Fruit fly (Drosophila melanogaster) whole organism, wandering third instar larva: Measurements from ENCODE around the gene CG15414.

Source experiments
- Abd-B ChIP-seq: fragments of >200 bp; optimal IDR thresholded peaks from 2 replicates; lab custom pipeline; 2017; ENCODE audit warnings: missing biosample characterization, missing genetic modification characterization
- CG32264 ChIP-seq: fragments of 200-800 bp; sonication (Bioruptor generic); optimal IDR thresholded peaks from 2 replicates; lab custom pipeline; 2016; ENCODE audit warnings: missing biosample characterization, missing genetic modification characterization
- CrebA ChIP-seq: fragments of 200-800 bp; sonication (Bioruptor generic); optimal IDR thresholded peaks from 2 replicates; lab custom pipeline; 2016; ENCODE audit warnings: missing biosample characterization, mild to moderate bottlenecking, missing genetic modification characterization, borderline replicate concordance
- Dfd ChIP-seq: fragments of >200 bp; optimal IDR thresholded peaks from 2 replicates; lab custom pipeline; 2017; ENCODE audit warnings: missing biosample characterization, missing genetic modification characterization
- Dif ChIP-seq: fragments of 200-275, 200-300 bp; sonication (Bioruptor generic); optimal IDR thresholded peaks from 2 replicates; lab custom pipeline; 2018; ENCODE audit warnings: missing biosample characterization, missing genetic modification characterization; ENCODE audit not compliant: partially characterized antibody
- GATAd ChIP-seq: sonication (Bioruptor generic); optimal IDR thresholded peaks from 2 replicates; lab custom pipeline; 2016; ENCODE audit warnings: missing biosample characterization, missing genetic modification characterization
- Hnf4 ChIP-seq: fragments of 200-800 bp; sonication (Bioruptor generic); optimal IDR thresholded peaks from 2 replicates; lab custom pipeline; 2016; ENCODE audit warnings: missing biosample characterization, mild to moderate bottlenecking, missing genetic modification characterization
- Hr78 ChIP-seq: fragments of >200 bp; optimal IDR thresholded peaks from 2 replicates; lab custom pipeline; 2017; ENCODE audit warnings: missing biosample characterization, missing genetic modification characterization
- Hr83 ChIP-seq: fragments of 200-300 bp; sonication (Bioruptor generic); optimal IDR thresholded peaks from 2 replicates; lab custom pipeline; 2016; ENCODE audit warnings: missing biosample characterization, mild to moderate bottlenecking, missing genetic modification characterization, moderate library complexity; ENCODE audit not compliant: poor library complexity, severe bottlenecking
- Jra ChIP-seq: sonication (Bioruptor generic); optimal IDR thresholded peaks from 2 replicates; lab custom pipeline; 2016; ENCODE audit warnings: missing biosample characterization, missing genetic modification characterization
- Mio ChIP-seq: sonication (Bioruptor generic); optimal IDR thresholded peaks from 2 replicates; lab custom pipeline; 2016; ENCODE audit warnings: missing biosample characterization, missing genetic modification characterization
- Myc ChIP-seq: fragments of >200 bp; optimal IDR thresholded peaks from 2 replicates; lab custom pipeline; 2017
- OdsH ChIP-seq: fragments of 200-800 bp; sonication (Bioruptor generic); optimal IDR thresholded peaks from 2 replicates; lab custom pipeline; 2016; ENCODE audit warnings: missing biosample characterization, mild to moderate bottlenecking, missing genetic modification characterization
- Rel ChIP-seq, 2 experiments: fragments of 200-800 bp; sonication (Bioruptor generic) in 1 of 2; optimal IDR thresholded peaks; 2 replicates in 1 of 2; 3 replicates in 1 of 2; lab custom pipeline; 2016 to 2019; ENCODE audit warnings: mild to moderate bottlenecking in 2 of 2, missing biosample characterization in 2 of 2, missing genetic modification characterization in 2 of 2, moderate library complexity in 1 of 2
- Sp1 ChIP-seq: fragments of 200-800 bp; sonication (Bioruptor generic); optimal IDR thresholded peaks from 3 replicates; lab custom pipeline; 2019; ENCODE audit warnings: missing biosample characterization, mild to moderate bottlenecking, missing genetic modification characterization, moderate library complexity
- Vsx2 ChIP-seq: fragments of 200-300, 225-300 bp; sonication (Bioruptor generic); optimal IDR thresholded peaks from 2 replicates; lab custom pipeline; 2018; ENCODE audit warnings: missing biosample characterization, missing genetic modification characterization; ENCODE audit not compliant: partially characterized antibody
- br ChIP-seq: fragments of 200-800 bp; sonication (Bioruptor generic); optimal IDR thresholded peaks from 2 replicates; lab custom pipeline; 2016; ENCODE audit warnings: missing biosample characterization, missing genetic modification characterization
- brk ChIP-seq: fragments of 200-800 bp; sonication (Bioruptor generic); optimal IDR thresholded peaks from 2 replicates; lab custom pipeline; 2016; ENCODE audit warnings: missing biosample characterization, mild to moderate bottlenecking, missing genetic modification characterization
- dl ChIP-seq, 2 experiments: fragments of 175-275, 200-275 bp in 1 of 2; fragments of 200-275 bp in 1 of 2; sonication (Bioruptor generic); optimal IDR thresholded peaks; lab custom pipeline; 2018; ENCODE audit warnings: mild to moderate bottlenecking in 2 of 2, missing biosample characterization in 2 of 2, missing genetic modification characterization in 2 of 2, moderate library complexity in 2 of 2; ENCODE audit not compliant: partially characterized antibody in 2 of 2, insufficient read depth in 1 of 2
- dmrt93B ChIP-seq: fragments of 200-800 bp; sonication (Bioruptor generic); optimal IDR thresholded peaks from 2 replicates; lab custom pipeline; 2018; ENCODE audit warnings: missing biosample characterization, mild to moderate bottlenecking, missing genetic modification characterization
- dsf ChIP-seq: sonication (Bioruptor generic); optimal IDR thresholded peaks from 2 replicates; lab custom pipeline; 2016; ENCODE audit warnings: missing biosample characterization, missing genetic modification characterization, borderline replicate concordance
- ey ChIP-seq: fragments of 200-800 bp; sonication (Bioruptor generic); optimal IDR thresholded peaks from 2 replicates; lab custom pipeline; 2016; ENCODE audit warnings: missing biosample characterization, missing genetic modification characterization
- fru ChIP-seq: fragments of 200-800 bp; sonication (Bioruptor generic); optimal IDR thresholded peaks from 3 replicates; lab custom pipeline; 2016; ENCODE audit warnings: missing biosample characterization, mild to moderate bottlenecking, missing genetic modification characterization
- h ChIP-seq: fragments of 200-800 bp; sonication (Bioruptor generic); optimal IDR thresholded peaks from 3 replicates; lab custom pipeline; 2016; ENCODE audit warnings: missing biosample characterization, mild to moderate bottlenecking, missing genetic modification characterization
- jim ChIP-seq: fragments of 175-275, 200-325 bp; sonication (Bioruptor generic); optimal IDR thresholded peaks from 2 replicates; lab custom pipeline; 2016; ENCODE audit warnings: missing biosample characterization, mild to moderate bottlenecking, missing genetic modification characterization
- lola ChIP-seq: fragments of >200 bp; optimal IDR thresholded peaks from 2 replicates; lab custom pipeline; 2017; ENCODE audit warnings: missing biosample characterization, missing genetic modification characterization
- pan ChIP-seq: fragments of >200 bp; optimal IDR thresholded peaks from 2 replicates; lab custom pipeline; 2017
- psq ChIP-seq: fragments of 200-800 bp; sonication (Bioruptor generic); optimal IDR thresholded peaks from 3 replicates; lab custom pipeline; 2017; ENCODE audit warnings: missing biosample characterization, mild to moderate bottlenecking, missing genetic modification characterization, moderate library complexity
- rgr ChIP-seq: fragments of 200-800 bp; sonication (Bioruptor generic); optimal IDR thresholded peaks from 3 replicates; lab custom pipeline; 2016; ENCODE audit warnings: missing biosample characterization, mild to moderate bottlenecking, missing genetic modification characterization
- sage ChIP-seq: fragments of 200-800 bp; sonication (Bioruptor generic); optimal IDR thresholded peaks from 2 replicates; lab custom pipeline; 2016; ENCODE audit warnings: missing biosample characterization, mild to moderate bottlenecking, missing genetic modification characterization
- sv ChIP-seq: fragments of 200-800 bp; sonication (Bioruptor generic); optimal IDR thresholded peaks from 3 replicates; lab custom pipeline; 2016; ENCODE audit warnings: missing biosample characterization, missing genetic modification characterization
- usp ChIP-seq: fragments of >200 bp; optimal IDR thresholded peaks from 2 replicates; lab custom pipeline; 2017; ENCODE audit warnings: missing biosample characterization, missing genetic modification characterization
- woc ChIP-seq: sonication (Bioruptor generic); optimal IDR thresholded peaks from 2 replicates; lab custom pipeline; 2016; ENCODE audit warnings: missing biosample characterization, mild to moderate bottlenecking, missing genetic modification characterization

The CG15414 gene

dm6 chr2L:3493475-3493874, 2.6 kb upstream of the CG15414 start:
- TF ChIP-seq dl (GFP tag; optimal IDR thresholded peaks at IDR 0.05; lab: Kevin White, UChicago; ENCODE audit: insufficient read depth in 1 of 2, partially characterized antibody in 2 of 2): no peak
- TF ChIP-seq lola: no peak
- no peak for TF ChIP-seq GATAd (GFP tag; lab: Kevin White, UChicago)
- no peak for TF ChIP-seq OdsH (GFP tag; lab: Kevin White, UChicago)
- TF ChIP-seq Hr78 (GFP tag; lab: Kevin White, UChicago): no peak
- no peak for TF ChIP-seq Mio (GFP tag; lab: Kevin White, UChicago)
- no peak for TF ChIP-seq usp (GFP tag; lab: Kevin White, UChicago)
- no peak for TF ChIP-seq br
- TF ChIP-seq h (GFP tag; lab: Kevin White, UChicago): no peak
- no peak for TF ChIP-seq ey (GFP tag; lab: Kevin White, UChicago)
- TF ChIP-seq brk (GFP tag; lab: Kevin White, UChicago): no peak
- no peak for TF ChIP-seq rgr (GFP tag; lab: Kevin White, UChicago)
- TF ChIP-seq Hr83 (GFP tag; lab: Kevin White, UChicago): no peak
- no peak for TF ChIP-seq Myc (lab: Kevin White, UChicago)

dm6 chr2L:3485506-3485905, 5.4 kb downstream of the CG15414 start:
- no peak for TF ChIP-seq Jra (GFP tag; lab: Kevin White, UChicago)
- no peak for TF ChIP-seq Vsx2 (GFP tag; lab: Kevin White, UChicago)
- no peak for TF ChIP-seq lola
- TF ChIP-seq sage (GFP tag; lab: Kevin White, UChicago): no peak
- TF ChIP-seq dmrt93B (GFP tag; lab: Kevin White, UChicago): no peak
- TF ChIP-seq Abd-B: no peak
- TF ChIP-seq Dif (GFP tag; lab: Kevin White, UChicago): no peak
- TF ChIP-seq dsf (GFP tag; lab: Kevin White, UChicago): no peak
- TF ChIP-seq rgr (GFP tag; lab: Kevin White, UChicago): no peak
- no peak for TF ChIP-seq psq (GFP tag; lab: Kevin White, UChicago)
- TF ChIP-seq sv (GFP tag; lab: Kevin White, UChicago): no peak
- TF ChIP-seq woc (GFP tag; lab: Kevin White, UChicago): no peak
- no peak for TF ChIP-seq fru (GFP tag; lab: Kevin White, UChicago)
- TF ChIP-seq Hr78 (GFP tag; lab: Kevin White, UChicago): no peak
- no peak for TF ChIP-seq CrebA
- TF ChIP-seq brk (GFP tag; lab: Kevin White, UChicago): no peak
- TF ChIP-seq br: no peak
- TF ChIP-seq Sp1: no peak
- TF ChIP-seq ey (GFP tag; lab: Kevin White, UChicago): no peak
- TF ChIP-seq, all 38 proteins: peak for 0

dm6 chr2L:3484759-3485158, 6.1 kb downstream of the CG15414 start:
- TF ChIP-seq Hnf4 (no peak), OdsH (GFP tag; lab: Kevin White, UChicago) (no peak), br (no peak), rgr (GFP tag; lab: Kevin White, UChicago) (no peak), dsf (GFP tag; lab: Kevin White, UChicago) (no peak), pan (lab: Kevin White, UChicago) (no peak)
- TF ChIP-seq, all 38 proteins: peak for 0

DNA sequence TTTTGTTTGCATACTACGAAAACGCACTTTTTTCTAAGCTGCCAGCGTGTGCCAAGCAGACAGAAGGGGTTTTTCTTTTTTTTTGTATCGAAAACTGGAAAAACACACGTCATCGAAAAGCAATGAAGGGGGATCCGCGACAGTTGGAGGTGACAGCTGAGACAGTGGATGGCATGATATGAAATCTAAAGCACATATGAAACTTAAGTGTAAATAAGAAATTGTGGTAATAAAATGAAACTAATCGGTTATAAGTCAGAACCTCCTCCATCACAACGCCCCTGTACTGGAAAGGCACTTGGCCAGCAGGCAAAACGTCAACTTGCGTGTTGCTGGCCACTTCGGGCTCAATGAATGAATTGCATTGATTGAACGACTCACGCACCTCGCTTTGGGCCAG, 7.2 kb downstream of the CG15414 start:
- TF ChIP-seq Myc (lab: Kevin White, UChicago) (no peak), GATAd (GFP tag; lab: Kevin White, UChicago) (no peak), Vsx2 (GFP tag; lab: Kevin White, UChicago) (no peak), jim (GFP tag; lab: Kevin White, UChicago) (no peak), Dfd (GFP tag; lab: Kevin White, UChicago) (no peak), usp (GFP tag; lab: Kevin White, UChicago) (no peak), Hr83 (GFP tag; lab: Kevin White, UChicago) (no peak), fru (GFP tag; lab: Kevin White, UChicago) (no peak), lola (no peak), dl (GFP tag; optimal IDR thresholded peaks at IDR 0.05; lab: Kevin White, UChicago; ENCODE audit: insufficient read depth in 1 of 2, partially characterized antibody in 2 of 2) (no peak), CG32264 (no peak), pan (lab: Kevin White, UChicago) (no peak), dmrt93B (GFP tag; lab: Kevin White, UChicago) (no peak), brk (GFP tag; lab: Kevin White, UChicago) (no peak), Jra (GFP tag; lab: Kevin White, UChicago) (no peak), sv (GFP tag; lab: Kevin White, UChicago) (no peak), br (no peak), Rel (GFP tag; optimal IDR thresholded peaks at IDR 0.05; lab: Kevin White, UChicago) (no peak), Rel (tag; optimal IDR thresholded peaks at IDR 0.05; lab: Kevin White, UChicago) (no peak)
